Worm (Caenorhabditis elegans) whole organism, L4 larva: ENCODE measurements around the gene try-3.

Experiments
- F37D6.2 ChIP-seq: sonication (generic microtip); optimal IDR thresholded peaks from 2 replicates; lab custom pipeline; 2016; ENCODE audit warnings: mild to moderate bottlenecking, missing genetic modification characterization, missing compliant biosample characterization
- F44E2.7 ChIP-seq: fragments of 200-800 bp; sonication (Bioruptor generic); IDR thresholded peaks from 2 replicates; pipeline ENCODE4 v2.1.2; 2022; ENCODE audit warnings: missing genetic modification characterization, missing compliant biosample characterization
- Y48G9A.11 ChIP-seq: fragments of 200-800 bp; sonication (Bioruptor generic); IDR thresholded peaks from 2 replicates; pipeline ENCODE4 v1.3.6; 2022; ENCODE audit warnings: missing genetic modification reagents, missing genetic modification characterization, missing compliant biosample characterization
- Y75B8A.6 ChIP-seq: fragments of 200-800 bp; sonication (Bioruptor generic); IDR thresholded peaks from 2 replicates; pipeline ENCODE4 v1.3.6; 2022; ENCODE audit warnings: missing genetic modification reagents, missing genetic modification characterization, missing compliant biosample characterization
- ZK337.2 ChIP-seq: fragments of 200-800 bp; sonication (Bioruptor generic); IDR thresholded peaks from 2 replicates; pipeline ENCODE4 v1.3.6; 2022; ENCODE audit warnings: missing genetic modification reagents, missing genetic modification characterization, missing compliant biosample characterization
- aha-1 ChIP-seq: fragments of 150-350 bp; peaks from one replicate; lab custom pipeline; 2014; ENCODE audit warnings: missing biosample characterization, missing genetic modification characterization
- aly-2 ChIP-seq: sonication (generic microtip); optimal IDR thresholded peaks from 2 replicates; lab custom pipeline; 2018; ENCODE audit warnings: missing biosample characterization, missing genetic modification characterization
- arid-1 ChIP-seq: fragments of 200-800 bp; sonication (Bioruptor generic); conservative IDR thresholded peaks from 2 replicates; pipeline ENCODE4 v1.3.6; 2022; ENCODE audit warnings: missing genetic modification reagents, missing genetic modification characterization, missing compliant biosample characterization
- ceh-32 ChIP-seq: sonication (generic microtip); optimal IDR thresholded peaks from 2 replicates; lab custom pipeline; 2016; ENCODE audit warnings: mild to moderate bottlenecking, missing genetic modification characterization, missing compliant biosample characterization; ENCODE audit not compliant: poor library complexity
- ceh-44 ChIP-seq: fragments of 200-800 bp; sonication (Bioruptor generic); IDR thresholded peaks from 2 replicates; pipeline ENCODE4 v1.3.6; 2022; ENCODE audit warnings: missing genetic modification reagents, missing genetic modification characterization, missing compliant biosample characterization
- ceh-82 ChIP-seq: sonication (generic microtip); optimal IDR thresholded peaks from 2 replicates; lab custom pipeline; 2017; ENCODE audit warnings: missing biosample characterization, missing genetic modification characterization
- cey-2 ChIP-seq: sonication (generic microtip); optimal IDR thresholded peaks from 3 replicates; lab custom pipeline; 2017; ENCODE audit warnings: missing genetic modification characterization, mild to moderate bottlenecking, missing compliant biosample characterization, antibody characterized with exemption, borderline replicate concordance; ENCODE audit not compliant: insufficient read depth
- daf-19 ChIP-seq: fragments of 200-800 bp; sonication (Bioruptor generic); conservative IDR thresholded peaks from 2 replicates; pipeline ENCODE4 v1.3.6; 2022; ENCODE audit warnings: missing genetic modification characterization, missing compliant biosample characterization
- dmd-6 ChIP-seq: fragments of 200-800 bp; sonication (Bioruptor generic); IDR thresholded peaks from 2 replicates; pipeline ENCODE4 v1.3.6; 2022; ENCODE audit warnings: missing genetic modification reagents, missing genetic modification characterization, missing compliant biosample characterization
- dmd-8 ChIP-seq: fragments of 200-800 bp; sonication (Bioruptor generic); IDR thresholded peaks from 2 replicates; pipeline ENCODE4 v1.3.6; 2022; ENCODE audit warnings: missing genetic modification characterization, missing compliant biosample characterization
- dve-1 ChIP-seq: sonication (generic microtip); optimal IDR thresholded peaks from 2 replicates; lab custom pipeline; 2017; ENCODE audit warnings: antibody characterized with exemption, mild to moderate bottlenecking, missing genetic modification characterization, missing compliant biosample characterization; ENCODE audit not compliant: insufficient read depth
- fos-1 ChIP-seq: fragments of 150-350 bp; optimal IDR thresholded peaks from 2 replicates; lab custom pipeline; 2014; ENCODE audit warnings: missing biosample characterization, missing genetic modification characterization
- gei-8 ChIP-seq: fragments of 200-800 bp; sonication (Bioruptor generic); optimal IDR thresholded peaks from 2 replicates; lab custom pipeline; 2018; ENCODE audit warnings: mild to moderate bottlenecking, missing genetic modification characterization, missing compliant biosample characterization
- hif-1 ChIP-seq, 2 experiments: sonication (generic microtip); optimal IDR thresholded peaks; 2 replicates each; lab custom pipeline; 2016 to 2017; ENCODE audit warnings: missing compliant biosample characterization in 2 of 2, missing genetic modification characterization in 2 of 2, missing genetic modification reagents in 2 of 2, missing genotype in 2 of 2, mild to moderate bottlenecking in 1 of 2
- hlh-11 ChIP-seq: fragments of 200-800 bp; sonication (Bioruptor generic); optimal IDR thresholded peaks from 2 replicates; lab custom pipeline; 2018; ENCODE audit warnings: mild to moderate bottlenecking, missing genetic modification characterization, missing compliant biosample characterization
- hmg-1.1 ChIP-seq: fragments of 200-800 bp; sonication (Bioruptor generic); IDR thresholded peaks from 2 replicates; pipeline ENCODE4 v1.3.6; 2022; ENCODE audit warnings: missing genetic modification reagents, missing genetic modification characterization, missing compliant biosample characterization
- lin-1 ChIP-seq: fragments of 200-800 bp; sonication (Bioruptor generic); IDR thresholded peaks from 2 replicates; pipeline ENCODE4 v1.3.6; 2022; ENCODE audit warnings: missing genetic modification reagents, missing genetic modification characterization, missing compliant biosample characterization
- lin-13 ChIP-seq: fragments of 150-350 bp; optimal IDR thresholded peaks from 2 replicates; lab custom pipeline; 2014; ENCODE audit warnings: missing biosample characterization, missing genetic modification reagents, missing genetic modification characterization
- lin-15B ChIP-seq: fragments of 150-350 bp; sonication (generic microtip); optimal IDR thresholded peaks from 3 replicates; lab custom pipeline; 2014; ENCODE audit warnings: missing biosample characterization, missing genetic modification characterization
- lin-29 ChIP-seq: fragments of 200-800 bp; sonication (Bioruptor generic); IDR thresholded peaks from 2 replicates; pipeline ENCODE4 v1.3.6; 2022; ENCODE audit warnings: missing genetic modification reagents, missing genetic modification characterization, missing compliant biosample characterization
- lir-3 ChIP-seq: sonication (generic microtip); optimal IDR thresholded peaks from 2 replicates; lab custom pipeline; 2016; ENCODE audit warnings: mild to moderate bottlenecking, missing genetic modification characterization, missing compliant biosample characterization
- madf-5 ChIP-seq, 2 experiments: fragments of 200-800 bp; sonication (Bioruptor generic); IDR thresholded peaks; 2 replicates each; pipeline ENCODE4 v1.3.6; 2022; ENCODE audit warnings: missing compliant biosample characterization in 2 of 2, missing genetic modification characterization in 2 of 2
- mdl-1 ChIP-seq, 2 experiments: fragments of 150-350 bp in 1 of 2; sonication (generic microtip) in 1 of 2; optimal IDR thresholded peaks; 2 replicates each; lab custom pipeline; 2014 to 2017; ENCODE audit warnings: missing biosample characterization in 2 of 2, missing genetic modification characterization in 2 of 2
- mep-1 ChIP-seq: fragments of 150-350 bp; sonication (generic microtip); optimal IDR thresholded peaks from 3 replicates; lab custom pipeline; 2014; ENCODE audit warnings: missing biosample characterization, missing genetic modification characterization
- nhr-102 ChIP-seq: sonication (generic microtip); optimal IDR thresholded peaks from 2 replicates; lab custom pipeline; 2016; ENCODE audit warnings: mild to moderate bottlenecking, missing genetic modification characterization, moderate library complexity, missing compliant biosample characterization
- nhr-11 ChIP-seq: fragments of 150-350 bp; optimal IDR thresholded peaks from 2 replicates; lab custom pipeline; 2014; ENCODE audit warnings: missing biosample characterization, missing genetic modification characterization
- nhr-237 ChIP-seq: sonication (generic microtip); optimal IDR thresholded peaks from 2 replicates; lab custom pipeline; 2017; ENCODE audit warnings: missing biosample characterization, missing genetic modification characterization
- nhr-28 ChIP-seq: fragments of 150-350 bp; optimal IDR thresholded peaks from 2 replicates; lab custom pipeline; 2014; ENCODE audit warnings: missing biosample characterization, missing genetic modification characterization
- nhr-42 ChIP-seq: fragments of 200-800 bp; sonication (Bioruptor generic); IDR thresholded peaks from 2 replicates; pipeline ENCODE4 v1.3.6; 2022; ENCODE audit warnings: missing genetic modification characterization, missing compliant biosample characterization
- nhr-76 ChIP-seq: fragments of 150-350 bp; optimal IDR thresholded peaks from 2 replicates; lab custom pipeline; 2014; ENCODE audit warnings: missing biosample characterization, missing genetic modification characterization
- nhr-77 ChIP-seq: fragments of 150-350 bp; optimal IDR thresholded peaks from 2 replicates; lab custom pipeline; 2014; ENCODE audit warnings: missing biosample characterization, missing genetic modification characterization
- php-3 ChIP-seq: fragments of 200-800 bp; sonication (Bioruptor generic); IDR thresholded peaks from 2 replicates; pipeline ENCODE4 v1.3.6; 2022; ENCODE audit warnings: missing genetic modification reagents, missing genetic modification characterization, missing compliant biosample characterization
- pqm-1 ChIP-seq: sonication (generic microtip); optimal IDR thresholded peaks from 2 replicates; lab custom pipeline; 2017; ENCODE audit warnings: missing biosample characterization, missing genetic modification characterization
- set-16 ChIP-seq: fragments of 200-800 bp; sonication (Bioruptor generic); IDR thresholded peaks from 2 replicates; pipeline ENCODE4 v1.3.6; 2022; ENCODE audit warnings: missing genetic modification reagents, missing genetic modification characterization, missing compliant biosample characterization
- spr-1 ChIP-seq: sonication (generic microtip); optimal IDR thresholded peaks from 2 replicates; lab custom pipeline; 2016; ENCODE audit warnings: mild to moderate bottlenecking, missing genetic modification characterization, missing compliant biosample characterization
- spr-3 ChIP-seq: fragments of 200-800 bp; sonication (Bioruptor generic); optimal IDR thresholded peaks from 2 replicates; lab custom pipeline; 2018; ENCODE audit warnings: mild to moderate bottlenecking, missing genetic modification characterization, missing compliant biosample characterization
- tag-97 ChIP-seq: fragments of 200-800 bp; sonication (Bioruptor generic); IDR thresholded peaks from 2 replicates; pipeline ENCODE4 v1.3.6; 2022; ENCODE audit warnings: missing genetic modification characterization, missing compliant biosample characterization
- tra-1 ChIP-seq: fragments of 200-800 bp; sonication (Bioruptor generic); IDR thresholded peaks from 2 replicates; pipeline ENCODE4 v1.3.6; 2022; ENCODE audit warnings: missing genetic modification reagents, missing genetic modification characterization, missing compliant biosample characterization
- unc-130 ChIP-seq: sonication (generic microtip); optimal IDR thresholded peaks from 2 replicates; lab custom pipeline; 2016; ENCODE audit warnings: missing genetic modification reagents, missing genetic modification characterization, missing compliant biosample characterization
- unc-62 ChIP-seq, 3 experiments: fragments of 150-350 bp in 1 of 3; sonication (generic microtip); optimal IDR thresholded peaks in 2 of 3; peaks in 1 of 3; 1 replicate in 1 of 3; 2 replicates in 2 of 3; lab custom pipeline; 2014 to 2017; ENCODE audit warnings: missing biosample characterization in 3 of 3, missing genetic modification characterization in 3 of 3, missing genetic modification reagents in 3 of 3, missing genotype in 1 of 3
- zfp-2 ChIP-seq: sonication (generic microtip); optimal IDR thresholded peaks from 2 replicates; lab custom pipeline; 2016; ENCODE audit warnings: mild to moderate bottlenecking, missing genetic modification characterization, missing compliant biosample characterization

Gene try-3

ce11 chrIV:6572238-6572637 is 15.3 kb downstream of the try-3 start, which contains the start of gene bicd-1:
Gene bicd-1, minus strand, starts transcription at chrIV:6572338.
- TF ChIP-seq spr-3 (GFP tag; lab: Kevin White, UChicago) = no peak
- no peak for TF ChIP-seq tag-97 (GFP tag; lab: Robert Waterston, UW)
- TF ChIP-seq spr-1 (tag; lab: Kevin White, UChicago) = no peak
- TF ChIP-seq fos-1 = no peak
- TF ChIP-seq nhr-77 (tag; lab: Kevin White, UChicago) = no peak
- no peak for TF ChIP-seq mep-1 (tag; lab: Kevin White, UChicago)
- TF ChIP-seq php-3 = no peak
- no peak for TF ChIP-seq Y75B8A.6 (GFP tag; lab: Robert Waterston, UW)
- TF ChIP-seq cey-2 (tag; lab: Kevin White, UChicago) = no peak
- no peak for TF ChIP-seq unc-130
- TF ChIP-seq lin-29 (GFP tag; lab: Robert Waterston, UW) = no peak
- TF ChIP-seq aly-2 (tag; lab: Kevin White, UChicago) = no peak
- no peak for TF ChIP-seq ceh-44 (GFP tag; lab: Robert Waterston, UW)
- no peak for TF ChIP-seq hif-1 (tag; optimal IDR thresholded peaks at IDR 0.05; lab: Kevin White, UChicago)
- no peak for TF ChIP-seq hmg-1.1 (GFP tag; lab: Robert Waterston, UW)

DNA sequence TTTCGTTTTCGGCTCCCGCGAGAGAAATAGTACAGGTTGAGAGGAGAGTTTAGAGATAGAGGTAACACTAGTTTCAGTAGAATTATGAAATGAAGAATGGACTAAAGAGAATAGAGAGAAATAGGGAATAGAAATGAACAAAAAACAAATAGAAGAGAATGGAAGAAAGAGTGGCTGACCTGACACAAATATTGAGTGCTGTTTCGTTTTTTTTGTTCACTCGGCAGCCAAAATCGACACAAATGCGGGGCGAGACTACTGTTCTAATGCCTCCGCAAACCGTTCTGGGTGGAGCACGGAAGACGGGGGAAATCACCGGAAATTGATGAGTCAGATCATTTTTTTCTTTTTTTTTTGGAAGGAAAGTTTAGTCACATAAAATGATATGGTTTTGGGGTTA is 15.7 kb downstream of the try-3 start:
- TF ChIP-seq unc-62 (GFP tag; optimal IDR thresholded peaks at IDR 0.05 in 1 of 2; lab: Kevin White, UChicago) (no peak), unc-62 (tag; optimal IDR thresholded peaks at IDR 0.05; lab: Kevin White, UChicago) (no peak), spr-1 (tag; lab: Kevin White, UChicago) (no peak), nhr-77 (tag; lab: Kevin White, UChicago) (no peak), nhr-28 (tag; lab: Kevin White, UChicago) (peak; percentile 10), lir-3 (no peak), fos-1 (no peak), Y48G9A.11 (GFP tag; lab: Robert Waterston, UW) (no peak), F44E2.7 (GFP tag; lab: Robert Waterston, UW) (no peak), hlh-11 (tag; lab: Kevin White, UChicago) (no peak), nhr-76 (tag; lab: Kevin White, UChicago) (no peak), lin-29 (GFP tag; lab: Robert Waterston, UW) (no peak), dmd-6 (GFP tag; lab: Robert Waterston, UW) (no peak), lin-13 (GFP tag; lab: Kevin White, UChicago) (no peak), aha-1 (tag; lab: Kevin White, UChicago) (peak; percentile 42), ceh-44 (GFP tag; lab: Robert Waterston, UW) (no peak), gei-8 (GFP tag; lab: Kevin White, UChicago) (no peak)

DNA sequence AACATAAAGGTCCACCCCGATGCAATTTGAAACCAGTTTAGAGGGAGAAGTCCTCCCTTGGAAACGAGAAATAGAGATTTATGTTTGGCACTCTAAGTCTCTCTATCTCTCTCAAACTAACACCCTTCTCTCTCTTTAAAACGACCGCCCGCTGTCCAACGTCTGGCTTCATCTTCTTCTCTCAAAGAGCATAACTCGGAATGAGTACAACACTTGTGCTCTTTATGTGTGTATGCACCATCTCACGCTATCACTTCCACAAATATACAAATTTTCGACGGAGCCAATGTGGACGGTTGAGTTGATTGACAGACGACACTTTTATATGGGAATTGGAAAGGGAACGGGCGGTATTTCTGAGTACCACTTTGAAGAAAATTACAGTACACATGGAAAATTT is 17.4 kb downstream of the try-3 start:
- TF ChIP-seq F44E2.7 (GFP tag; lab: Robert Waterston, UW) = no peak
- TF ChIP-seq aly-2 (tag; lab: Kevin White, UChicago) = no peak
- no peak for TF ChIP-seq nhr-237 (tag; lab: Kevin White, UChicago)
- no peak for TF ChIP-seq F37D6.2 (tag; lab: Kevin White, UChicago)
- TF ChIP-seq madf-5 (GFP tag; IDR thresholded peaks at IDR 0.05; lab: Robert Waterston, UW) = no peak
- TF ChIP-seq ZK337.2 (GFP tag; lab: Robert Waterston, UW) = no peak
- TF ChIP-seq nhr-42 = no peak
- TF ChIP-seq daf-19 (GFP tag; lab: Robert Waterston, UW) = 0 out of 2 replicates have a peak, but pooled peaks have one; percentile 35
- TF ChIP-seq tra-1 (GFP tag; lab: Robert Waterston, UW) = no peak
- no peak for TF ChIP-seq set-16 (GFP tag; lab: Robert Waterston, UW)
- no peak for TF ChIP-seq ceh-82 (tag; lab: Kevin White, UChicago)
- no peak for TF ChIP-seq nhr-102 (tag; lab: Kevin White, UChicago)
- TF ChIP-seq mep-1 (tag; lab: Kevin White, UChicago) = peak; percentile 34
- TF ChIP-seq zfp-2 = no peak
- TF ChIP-seq dmd-8 (GFP tag; lab: Robert Waterston, UW) = no peak
- peak; percentile 67 for TF ChIP-seq dmd-6 (GFP tag; lab: Robert Waterston, UW)
- no peak for TF ChIP-seq lin-1 (GFP tag; lab: Robert Waterston, UW)
- TF ChIP-seq arid-1 (GFP tag; lab: Robert Waterston, UW) = no peak
- peak; percentile 63 for TF ChIP-seq pqm-1 (tag; lab: Kevin White, UChicago)
- TF ChIP-seq nhr-28 (tag; lab: Kevin White, UChicago) = peak; percentile 66
- TF ChIP-seq gei-8 (GFP tag; lab: Kevin White, UChicago) = no peak
- TF ChIP-seq cey-2 (tag; lab: Kevin White, UChicago) = no peak
- no peak for TF ChIP-seq nhr-11
- no peak for TF ChIP-seq ceh-32 (tag; lab: Kevin White, UChicago)
- no peak for TF ChIP-seq mdl-1 (tag; optimal IDR thresholded peaks at IDR 0.05; lab: Kevin White, UChicago)
- peak; percentile 67 for TF ChIP-seq dve-1
- no peak for TF ChIP-seq lin-15B
